Worm (Caenorhabditis elegans): ENCODE results near the gene R09F10.1.

DNA sequence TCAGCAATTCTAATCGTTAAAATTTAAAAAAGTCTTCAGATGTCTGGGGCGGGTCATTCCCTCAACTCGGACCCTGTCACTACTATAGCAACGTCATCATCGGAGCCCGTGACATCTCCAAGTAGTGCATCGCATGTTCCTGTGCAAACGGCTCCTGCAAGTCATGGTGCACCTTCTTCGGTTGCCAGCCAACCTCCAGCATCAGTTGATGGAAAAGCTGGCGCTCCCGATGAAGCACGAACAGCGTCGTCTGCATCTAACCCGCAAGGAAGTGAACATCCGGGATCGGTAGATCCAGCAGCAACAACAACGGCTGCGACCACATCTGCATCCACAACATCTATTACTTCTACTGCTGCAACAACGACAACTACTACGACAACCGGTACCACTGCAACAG, 28.8 kb upstream of the R09F10.1 start, which contains the start of gene R09F10.3:
- no peak for TF ChIP-seq tra-4 (tag; optimal IDR thresholded peaks at IDR 0.05)
- TF ChIP-seq B0310.2 (tag; optimal IDR thresholded peaks at IDR 0.05) = no peak
- TF ChIP-seq scrt-1 (GFP tag; IDR thresholded peaks at IDR 0.05) = no peak
- no peak for TF ChIP-seq F13C5.2 (tag; optimal IDR thresholded peaks at IDR 0.05)
- no peak for TF ChIP-seq ceh-13 (GFP tag; optimal IDR thresholded peaks at IDR 0.05)
- no peak for TF ChIP-seq pes-1 (GFP tag; IDR thresholded peaks at IDR 0.05)
- no peak for TF ChIP-seq hnd-1 (tag; optimal IDR thresholded peaks at IDR 0.05)

Data from whole organism, early embryonic.